Comparison of ENCODE assay signal across 2 fruit fly cellular contexts in the genomic region with DNA sequence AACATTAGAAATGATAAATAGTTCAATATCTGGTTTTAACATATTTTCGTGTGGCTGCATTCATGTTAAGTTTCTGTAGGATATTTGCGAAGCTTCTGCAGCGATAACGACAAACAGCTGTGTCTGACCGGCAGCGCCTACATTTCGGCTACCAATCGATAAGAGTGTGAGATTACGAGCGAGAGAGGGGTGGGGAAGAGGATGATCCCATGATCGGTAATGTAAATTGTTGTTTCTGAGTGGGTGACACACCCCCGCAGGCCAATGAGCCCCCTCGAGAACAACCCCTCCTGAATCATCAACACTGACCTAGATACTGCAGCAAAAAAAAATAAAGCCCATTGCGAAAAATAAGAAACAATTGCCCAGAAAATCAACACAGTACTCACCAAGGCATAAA.
TF ChIP-seq lines count a peak whose summit lies in the region.

No protein-coding gene starts in this region.

- TF ChIP-seq CTCF in whole organism, embryonic (GFP tag; optimal IDR thresholded peaks at IDR 0.05; lab: Kevin White, UChicago), result no peak

TF ChIP-seq in whole organism, embryonic, 481 proteins besides CTCF, POLR2A, EP300 and RAD21:
- TF ChIP-seq crp (GFP tag; optimal IDR thresholded peaks at IDR 0.05; lab: Kevin White, UChicago), result peak in 1 of 2 experiments; percentile 1
- no peak for TF ChIP-seq wek (GFP tag; optimal IDR thresholded peaks at IDR 0.05; lab: Kevin White, UChicago)
- no peak for TF ChIP-seq ttk (GFP tag; IDR thresholded peaks at IDR 0.05; lab: Robert Waterston, UW)
- TF ChIP-seq crc (GFP tag; optimal IDR thresholded peaks at IDR 0.05; lab: Kevin White, UChicago), result no peak
- peak; percentile 26 for TF ChIP-seq lab (GFP tag; optimal IDR thresholded peaks at IDR 0.05; lab: Kevin White, UChicago)
- TF ChIP-seq CG8924 (tag; optimal IDR thresholded peaks at IDR 0.05; lab: Kevin White, UChicago), result no peak
- TF ChIP-seq Scr (GFP tag; IDR thresholded peaks at IDR 0.05; lab: Robert Waterston, UW; ENCODE audit: partially characterized antibody), result no peak
- 0 out of 2 replicates have a peak, but pooled peaks have one; percentile 6 for TF ChIP-seq Xrp1 (GFP tag; IDR thresholded peaks at IDR 0.05; lab: Robert Waterston, UW)
- TF ChIP-seq crol (GFP tag; IDR thresholded peaks at IDR 0.05; lab: Robert Waterston, UW), result peak; percentile 75
- peak; percentile 47 for TF ChIP-seq Med (GFP tag; lab: Kevin White, UChicago)
- no peak for TF ChIP-seq Mes4 (GFP tag; optimal IDR thresholded peaks at IDR 0.05; lab: Kevin White, UChicago)
- TF ChIP-seq mld (GFP tag; IDR thresholded peaks at IDR 0.05; lab: Robert Waterston, UW; ENCODE audit: partially characterized antibody), result peak; percentile 13; the same call in 1 of the 3 replicates
- TF ChIP-seq danr (GFP tag; IDR thresholded peaks at IDR 0.05; lab: Robert Waterston, UW), result no peak

TF ChIP-seq in whole organism, prepupa, 60 proteins besides CTCF, POLR2A, EP300 and RAD21:
- TF ChIP-seq CG31627 (GFP tag; optimal IDR thresholded peaks at IDR 0.05; lab: Kevin White, UChicago), result no peak
- peak; percentile 94 for TF ChIP-seq svp (GFP tag; lab: Kevin White, UChicago)
- TF ChIP-seq topi (GFP tag; optimal IDR thresholded peaks at IDR 0.05; lab: Kevin White, UChicago), result no peak
- no peak for TF ChIP-seq Smox (GFP tag; optimal IDR thresholded peaks at IDR 0.05; lab: Kevin White, UChicago)
- no peak for TF ChIP-seq Met (GFP tag; optimal IDR thresholded peaks at IDR 0.05; lab: Kevin White, UChicago)
- no peak for TF ChIP-seq fd59A (GFP tag; optimal IDR thresholded peaks at IDR 0.05; lab: Kevin White, UChicago)
